Fruit fly (Drosophila melanogaster): Measurements from ENCODE around the gene Cog8.

Gene Cog8

dm6 chr2L:11471979-11472514 is 26.7 kb downstream of the Cog8 start:
- TF ChIP-seq CG14655 (GFP tag; optimal IDR thresholded peaks at IDR 0.05) (no peak), CG13204 (GFP tag; optimal IDR thresholded peaks at IDR 0.05) (no peak), gl (tag; optimal IDR thresholded peaks at IDR 0.05) (no peak), CG32121 (GFP tag; IDR thresholded peaks at IDR 0.05) (no peak), CG8159 (tag; optimal IDR thresholded peaks at IDR 0.05) (no peak), Pif1B (GFP tag; optimal IDR thresholded peaks at IDR 0.05) (no peak), fd96Ca (GFP tag; IDR thresholded peaks at IDR 0.05) (no peak), CG17806 (tag; optimal IDR thresholded peaks at IDR 0.05) (no peak), Pif1A (GFP tag; optimal IDR thresholded peaks at IDR 0.05) (no peak), D1 (tag; optimal IDR thresholded peaks at IDR 0.05) (no peak), CG8301 (tag; optimal IDR thresholded peaks at IDR 0.05) (no peak), CG34367 (tag; optimal IDR thresholded peaks at IDR 0.05) (no peak), EcR (GFP tag; optimal IDR thresholded peaks at IDR 0.05) (no peak), Snoo (tag; optimal IDR thresholded peaks at IDR 0.05) (no peak)

- peak; percentile 38 for TF ChIP-seq CG14655 (GFP tag; optimal IDR thresholded peaks at IDR 0.05)
- TF ChIP-seq Pif1B (GFP tag; optimal IDR thresholded peaks at IDR 0.05), result no peak
- TF ChIP-seq D1 (tag; optimal IDR thresholded peaks at IDR 0.05), result no peak
- no peak for TF ChIP-seq Pif1A (GFP tag; optimal IDR thresholded peaks at IDR 0.05)
- no peak for TF ChIP-seq Ets98B (GFP tag; IDR thresholded peaks at IDR 0.05)
- no peak for TF ChIP-seq CG8301 (tag; optimal IDR thresholded peaks at IDR 0.05)
- TF ChIP-seq gl (tag; optimal IDR thresholded peaks at IDR 0.05), result no peak
- TF ChIP-seq CG17806 (tag; optimal IDR thresholded peaks at IDR 0.05), result no peak
Observed at dm6 chr2L:11469973-11470372, 28.8 kb downstream of the Cog8 start.

- TF ChIP-seq CG34367 (tag; optimal IDR thresholded peaks at IDR 0.05) (no peak), Pif1B (GFP tag; optimal IDR thresholded peaks at IDR 0.05) (no peak), CG10348 (GFP tag; IDR thresholded peaks at IDR 0.05) (no peak), D1 (tag; optimal IDR thresholded peaks at IDR 0.05) (no peak), CG15710 (tag; optimal IDR thresholded peaks at IDR 0.05) (no peak)
Observed at dm6 chr2L:11468082-11468481, 30.7 kb downstream of the Cog8 start.

- TF ChIP-seq fd96Ca (GFP tag; IDR thresholded peaks at IDR 0.05), result no peak
Observed at dm6 chr2L:11456667-11457222, 42.0 kb downstream of the Cog8 start.

- no peak for TF ChIP-seq CG32121 (GFP tag; IDR thresholded peaks at IDR 0.05)
- no peak for TF ChIP-seq CG34367 (tag; optimal IDR thresholded peaks at IDR 0.05)
- TF ChIP-seq CG9948 (tag; optimal IDR thresholded peaks at IDR 0.05), result no peak
- TF ChIP-seq CG10348 (GFP tag; IDR thresholded peaks at IDR 0.05), result no peak
- no peak for TF ChIP-seq Ets98B (GFP tag; IDR thresholded peaks at IDR 0.05)
- TF ChIP-seq D1 (tag; optimal IDR thresholded peaks at IDR 0.05), result no peak
- TF ChIP-seq Pif1A (GFP tag; optimal IDR thresholded peaks at IDR 0.05), result no peak
- no peak for TF ChIP-seq CG17806 (tag; optimal IDR thresholded peaks at IDR 0.05)
- TF ChIP-seq Snoo (tag; optimal IDR thresholded peaks at IDR 0.05), result no peak
- TF ChIP-seq CG12605 (GFP tag; IDR thresholded peaks at IDR 0.05), result no peak
- no peak for TF ChIP-seq CG13204 (GFP tag; optimal IDR thresholded peaks at IDR 0.05)
- no peak for TF ChIP-seq CG8301 (tag; optimal IDR thresholded peaks at IDR 0.05)
- TF ChIP-seq CG15710 (tag; optimal IDR thresholded peaks at IDR 0.05), result no peak
- TF ChIP-seq fd96Ca (GFP tag; IDR thresholded peaks at IDR 0.05), result no peak
- TF ChIP-seq EcR (GFP tag; optimal IDR thresholded peaks at IDR 0.05), result no peak
- TF ChIP-seq Pif1B (GFP tag; optimal IDR thresholded peaks at IDR 0.05), result no peak
- TF ChIP-seq CG8159 (tag; optimal IDR thresholded peaks at IDR 0.05), result no peak
Observed at dm6 chr2L:11455555-11456128, 43.1 kb downstream of the Cog8 start.

DNA sequence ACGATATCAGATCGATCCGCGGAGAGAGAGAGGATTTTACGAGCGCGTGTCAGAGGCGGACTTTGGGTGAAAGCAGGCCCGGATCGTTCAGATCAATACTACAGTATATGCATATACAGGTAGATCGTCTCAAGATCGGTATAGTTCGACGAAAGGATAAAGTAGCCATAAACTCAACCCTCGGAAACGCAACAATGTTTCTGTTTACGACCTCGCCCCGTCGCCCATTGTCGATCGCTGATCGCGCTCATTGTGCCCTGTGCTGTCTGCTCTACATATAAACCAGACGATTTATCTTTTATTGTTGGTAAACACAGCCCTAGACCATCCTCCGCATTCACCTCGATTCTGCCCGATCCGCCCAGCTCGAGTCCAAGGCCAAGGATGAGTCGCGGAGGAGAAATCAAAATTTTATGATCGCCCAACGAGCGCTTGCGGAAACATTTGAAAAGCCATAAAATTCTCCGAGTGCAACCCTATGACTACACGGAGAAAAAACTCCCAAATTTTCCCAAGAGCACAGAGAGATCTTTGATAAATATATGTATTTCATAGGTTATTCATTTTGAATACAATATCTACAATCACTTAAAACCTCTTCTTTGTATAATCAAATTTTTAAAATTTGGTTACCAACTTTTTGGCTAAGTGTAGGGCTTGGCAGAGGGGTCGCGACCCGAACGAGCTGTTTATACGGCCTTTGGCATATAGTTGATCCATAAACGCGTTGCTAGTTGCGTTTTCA is 46.0 kb downstream of the Cog8 start:
- no peak for TF ChIP-seq CG32121 (GFP tag; IDR thresholded peaks at IDR 0.05)
- no peak for TF ChIP-seq Snoo (tag; optimal IDR thresholded peaks at IDR 0.05)
- TF ChIP-seq CG12605 (GFP tag; IDR thresholded peaks at IDR 0.05), result no peak
- TF ChIP-seq CG15710 (tag; optimal IDR thresholded peaks at IDR 0.05), result no peak

- TF ChIP-seq gl (tag; optimal IDR thresholded peaks at IDR 0.05) (peak; percentile 33), CG12605 (GFP tag; IDR thresholded peaks at IDR 0.05) (no peak), fd96Ca (GFP tag; IDR thresholded peaks at IDR 0.05) (peak; percentile 51; the same call in 2 of the 3 replicates), EcR (GFP tag; optimal IDR thresholded peaks at IDR 0.05) (no peak), CG13204 (GFP tag; optimal IDR thresholded peaks at IDR 0.05) (peak; percentile 1), CG10348 (GFP tag; IDR thresholded peaks at IDR 0.05) (no peak), CG34367 (tag; optimal IDR thresholded peaks at IDR 0.05) (peak; percentile 22)
Observed at dm6 chr2L:11447641-11448040, 51.1 kb downstream of the Cog8 start.

Data from whole organism, pupa.